Fruit fly (Drosophila melanogaster) Kc167 (cell line): ENCODE measurements around the gene Eogt.

Experiments
- Myc ChIP-seq: fragments of >200 bp; optimal IDR thresholded peaks from 2 replicates; lab custom pipeline; 2017; ENCODE audit warnings: missing external identifiers
- Sin3A ChIP-seq: fragments of >200 bp; optimal IDR thresholded peaks from 2 replicates; lab custom pipeline; 2018; ENCODE audit warnings: missing external identifiers
- h ChIP-seq: fragments of >200 bp; optimal IDR thresholded peaks from 3 replicates; lab custom pipeline; 2018; ENCODE audit warnings: missing external identifiers
- insv ChIP-seq: fragments of >200 bp; optimal IDR thresholded peaks from 3 replicates; lab custom pipeline; 2018; ENCODE audit warnings: missing external identifiers
- psq ChIP-seq: fragments of >200 bp; optimal IDR thresholded peaks from 2 replicates; lab custom pipeline; 2017; ENCODE audit warnings: missing external identifiers
- ttk ChIP-seq: sonication (Bioruptor generic); optimal IDR thresholded peaks from 2 replicates; lab custom pipeline; 2017; ENCODE audit warnings: missing external identifiers

Gene Eogt

DNA sequence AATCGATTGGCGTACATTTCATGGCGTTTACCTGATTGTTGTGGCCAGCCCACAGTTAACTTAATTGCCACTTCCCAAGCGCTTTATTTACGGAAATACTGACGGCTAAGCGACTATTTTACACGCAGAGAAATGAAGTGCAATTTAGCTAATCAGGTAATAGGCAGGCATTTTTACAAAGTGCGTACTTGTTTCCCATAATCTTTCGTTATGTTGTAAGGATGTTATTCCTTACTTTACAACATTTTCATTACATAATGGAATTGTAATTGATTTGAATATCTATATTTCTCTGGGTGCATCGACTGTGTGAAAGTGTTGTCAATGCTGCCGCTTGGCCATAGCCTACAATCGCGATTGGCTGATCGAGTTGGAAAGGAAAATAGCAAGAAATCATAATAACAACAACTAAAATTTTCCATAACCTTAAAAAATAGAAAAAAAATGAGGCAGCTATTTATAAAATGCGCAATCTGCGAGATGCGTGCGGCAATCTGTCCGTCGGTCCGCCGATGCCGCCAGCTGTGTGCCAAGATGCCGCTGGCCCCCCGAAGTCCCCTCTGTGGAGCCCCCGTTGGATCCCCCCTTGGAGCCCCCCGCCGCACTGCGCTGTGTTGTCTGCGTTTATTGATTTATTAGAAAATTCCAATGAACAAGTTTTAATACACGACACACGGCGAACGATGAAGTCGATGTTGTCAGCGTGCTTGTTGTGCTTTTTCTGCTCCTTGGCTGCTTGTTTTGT, 45.7 kb downstream of the Eogt start:
- TF ChIP-seq ttk (no peak), Myc (lab: Kevin White, UChicago) (no peak), h (lab: Kevin White, UChicago) (no peak)

DNA sequence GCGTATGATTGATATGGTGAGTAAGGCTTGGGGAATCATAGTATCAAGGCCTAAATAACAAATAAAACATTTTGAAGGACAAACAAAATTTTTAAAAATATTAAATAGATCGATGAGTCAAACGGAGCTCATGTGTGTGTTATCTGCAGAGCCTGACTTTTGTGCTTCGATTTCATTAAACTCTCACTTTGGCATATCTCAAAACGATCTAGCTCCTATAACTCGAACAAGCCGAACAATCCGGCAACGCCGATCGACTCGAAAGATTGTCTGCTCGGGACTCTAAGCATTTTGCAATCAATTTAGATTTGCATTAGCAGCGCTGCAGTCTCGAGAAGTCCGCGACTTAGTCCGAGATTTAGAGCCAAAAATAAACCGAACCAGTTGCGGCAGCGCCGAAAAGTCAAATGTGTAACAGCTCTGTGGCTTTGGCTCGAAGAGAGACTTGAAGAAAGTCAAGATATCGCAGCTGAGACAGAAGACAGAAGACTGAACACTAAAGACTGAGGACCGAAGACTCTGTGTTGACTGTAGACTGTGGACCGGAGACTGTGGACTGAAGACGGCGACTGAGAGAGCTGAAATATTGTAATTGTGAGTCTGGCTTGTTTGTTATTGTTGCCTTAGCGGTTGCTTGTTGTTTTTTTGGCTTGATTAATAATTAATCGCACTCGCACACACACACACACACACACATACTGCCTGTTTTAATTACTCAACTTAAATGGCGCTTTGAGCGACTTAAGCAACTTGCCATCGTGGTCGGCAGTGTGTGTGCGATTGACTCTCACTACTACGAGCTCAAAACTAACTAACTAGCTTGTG, 46.7 kb downstream of the Eogt start:
- no peak for TF ChIP-seq h (lab: Kevin White, UChicago)
- no peak for TF ChIP-seq insv (lab: Kevin White, UChicago)
- TF ChIP-seq ttk, result no peak
- no peak for TF ChIP-seq Sin3A (lab: Kevin White, UChicago)
- TF ChIP-seq Myc (lab: Kevin White, UChicago), result no peak
- TF ChIP-seq psq (lab: Kevin White, UChicago), result no peak

dm6 chr2L:2428209-2428488, 47.3 kb downstream of the Eogt start, which contains the start of gene dpp:
Gene dpp, plus strand, starts transcription at chr2L:2428372.
- TF ChIP-seq Myc (lab: Kevin White, UChicago), result no peak
- no peak for TF ChIP-seq h (lab: Kevin White, UChicago)
- no peak for TF ChIP-seq ttk
- TF ChIP-seq psq (lab: Kevin White, UChicago), result no peak
- no peak for TF ChIP-seq Sin3A (lab: Kevin White, UChicago)
- TF ChIP-seq insv (lab: Kevin White, UChicago), result no peak

DNA sequence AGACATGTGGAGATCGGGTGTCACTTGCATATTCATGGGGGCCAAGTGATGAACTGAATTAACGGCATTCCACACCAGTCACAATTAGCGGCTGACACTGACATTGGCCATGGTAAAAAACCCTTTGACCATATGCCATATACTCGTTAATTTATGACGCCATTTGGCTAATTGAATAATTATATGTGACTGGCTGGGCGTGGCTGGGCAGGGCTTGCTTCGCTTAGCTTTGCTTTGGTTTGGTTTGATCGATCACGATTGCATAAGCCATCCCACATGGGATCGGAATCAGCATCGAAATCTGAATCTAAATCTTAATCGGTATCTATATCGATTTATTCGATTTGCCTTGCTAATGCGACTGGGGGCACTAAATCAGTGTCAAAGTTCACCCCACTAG, 48.7 kb downstream of the Eogt start:
- TF ChIP-seq ttk, result no peak
- no peak for TF ChIP-seq Sin3A (lab: Kevin White, UChicago)
- TF ChIP-seq Myc (lab: Kevin White, UChicago), result no peak
- TF ChIP-seq h (lab: Kevin White, UChicago), result no peak
- TF ChIP-seq psq (lab: Kevin White, UChicago), result no peak

DNA sequence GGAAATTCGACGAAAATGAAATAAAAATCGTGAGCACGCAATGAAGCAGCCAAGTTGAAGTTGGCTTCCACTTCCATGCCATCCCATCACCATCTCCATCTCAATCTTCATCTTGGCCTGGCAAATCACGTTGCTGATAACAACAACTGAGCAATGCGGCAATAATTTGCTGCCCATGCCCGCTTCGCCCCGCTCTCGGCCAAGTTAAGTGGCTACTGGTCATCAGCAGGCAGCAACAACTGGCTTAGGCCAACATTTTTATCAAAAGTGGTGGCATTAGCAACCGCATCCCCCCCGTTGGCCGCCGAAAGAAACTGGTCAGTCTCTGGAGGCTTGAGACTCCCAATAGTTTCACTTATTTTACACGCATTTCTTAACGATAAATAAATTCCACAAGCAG, 49.4 kb downstream of the Eogt start:
- TF ChIP-seq psq (lab: Kevin White, UChicago) (no peak), ttk (no peak), Myc (lab: Kevin White, UChicago) (no peak), insv (lab: Kevin White, UChicago) (no peak), Sin3A (lab: Kevin White, UChicago) (no peak), h (lab: Kevin White, UChicago) (no peak)
